Fruit fly (Drosophila melanogaster) whole organism, embryonic: Measurements from ENCODE around the gene Mst36Fb.

Source experiments
- ATbp ChIP-seq: fragments of 200-800 bp; sonication (Bioruptor generic); optimal IDR thresholded peaks from 2 replicates; lab custom pipeline; 2017; ENCODE audit warnings: missing biosample characterization, mild to moderate bottlenecking, missing genetic modification characterization, missing genetic modification reagents
- Adf1 ChIP-seq: fragments of 200-800 bp; sonication (Bioruptor generic); IDR thresholded peaks from 2 replicates; pipeline ENCODE4 v1.3.6; 2022; ENCODE audit warnings: missing biosample characterization, missing genetic modification characterization
- Aef1 ChIP-seq: fragments of 200-800 bp; sonication (Bioruptor generic); IDR thresholded peaks from 3 replicates; pipeline ENCODE4 v1.3.6; 2022; ENCODE audit warnings: missing biosample characterization, missing genetic modification characterization
- CG1024 ChIP-seq: fragments of 200-800 bp; sonication (Bioruptor generic); IDR thresholded peaks from 2 replicates; pipeline ENCODE4 v1.3.6; 2022; ENCODE audit warnings: missing biosample characterization, missing genetic modification characterization
- CG10431 ChIP-seq: fragments of 200-800 bp; sonication (Bioruptor generic); optimal IDR thresholded peaks from 3 replicates; lab custom pipeline; 2018; ENCODE audit warnings: missing biosample characterization, mild to moderate bottlenecking, missing genetic modification characterization
- CG10565 ChIP-seq: fragments of 200-800 bp; sonication (Bioruptor generic); optimal IDR thresholded peaks from 3 replicates; lab custom pipeline; 2016; ENCODE audit warnings: missing biosample characterization, mild to moderate bottlenecking, missing genetic modification characterization
- CG11247 ChIP-seq: fragments of 200-800 bp; sonication (Bioruptor generic); IDR thresholded peaks from 2 replicates; pipeline ENCODE4 v1.3.6; 2022; ENCODE audit warnings: missing biosample characterization, missing genetic modification characterization
- CG1233 ChIP-seq: fragments of 200-800 bp; sonication (Bioruptor generic); optimal IDR thresholded peaks from 4 replicates; lab custom pipeline; 2018; ENCODE audit warnings: missing biosample characterization, mild to moderate bottlenecking, missing genetic modification characterization
- CG13123 ChIP-seq: fragments of 200-800 bp; sonication (Bioruptor generic); optimal IDR thresholded peaks from 2 replicates; lab custom pipeline; 2016; ENCODE audit warnings: missing biosample characterization, missing genetic modification characterization
- CG13624 ChIP-seq: fragments of 200-800 bp; sonication (Bioruptor generic); optimal IDR thresholded peaks from 2 replicates; lab custom pipeline; 2016; ENCODE audit warnings: missing biosample characterization, missing genetic modification characterization
- CG14965 ChIP-seq: fragments of 200-800 bp; sonication (Bioruptor generic); optimal IDR thresholded peaks from 2 replicates; lab custom pipeline; 2016; ENCODE audit warnings: missing biosample characterization, missing genetic modification characterization, borderline replicate concordance
- CG15479 ChIP-seq: fragments of 200-800 bp; sonication (Bioruptor generic); optimal IDR thresholded peaks from 3 replicates; lab custom pipeline; 2019; ENCODE audit warnings: missing biosample characterization, mild to moderate bottlenecking, missing genetic modification characterization, moderate library complexity
- CG1647 ChIP-seq: fragments of 200-800 bp; sonication (Bioruptor generic); optimal IDR thresholded peaks from 3 replicates; lab custom pipeline; 2016; ENCODE audit warnings: missing biosample characterization, missing genetic modification characterization
- CG16813 ChIP-seq: fragments of 200-800 bp; sonication (Bioruptor generic); IDR thresholded peaks from 3 replicates; pipeline ENCODE4 v1.3.6; 2022; ENCODE audit warnings: missing biosample characterization, missing genetic modification characterization; ENCODE audit not compliant: partially characterized antibody
- CG16863 ChIP-seq: fragments of 200-800 bp; sonication (Bioruptor generic); optimal IDR thresholded peaks from 3 replicates; lab custom pipeline; 2016; ENCODE audit warnings: missing biosample characterization, missing genetic modification characterization
- CG17912 ChIP-seq: fragments of 200-800 bp; sonication (Bioruptor generic); optimal IDR thresholded peaks from 2 replicates; lab custom pipeline; 2018; ENCODE audit warnings: missing biosample characterization, mild to moderate bottlenecking, missing genetic modification characterization
- CG1792 ChIP-seq: fragments of 200-800 bp; sonication (Bioruptor generic); optimal IDR thresholded peaks from 2 replicates; lab custom pipeline; 2016; ENCODE audit warnings: missing biosample characterization, missing genetic modification characterization
- CG18476 ChIP-seq: fragments of 200-800 bp; sonication (Bioruptor generic); optimal IDR thresholded peaks from 2 replicates; lab custom pipeline; 2016; ENCODE audit warnings: missing biosample characterization, mild to moderate bottlenecking, missing genetic modification characterization
- CG2875 ChIP-seq: fragments of 200-800 bp; sonication (Bioruptor generic); optimal IDR thresholded peaks from 2 replicates; lab custom pipeline; 2017; ENCODE audit warnings: missing biosample characterization, mild to moderate bottlenecking, missing genetic modification characterization, missing genetic modification reagents
- CG3281 ChIP-seq: fragments of 200-800 bp; sonication (Bioruptor generic); optimal IDR thresholded peaks from 3 replicates; lab custom pipeline; 2017; ENCODE audit warnings: missing biosample characterization, mild to moderate bottlenecking, missing genetic modification characterization
- CG34224 ChIP-seq: fragments of 200-800 bp; sonication (Bioruptor generic); IDR thresholded peaks from 3 replicates; pipeline ENCODE4 v1.3.6; 2022; ENCODE audit warnings: missing biosample characterization, missing genetic modification characterization; ENCODE audit not compliant: partially characterized antibody
- CG34376 ChIP-seq: fragments of 200-800 bp; sonication (Bioruptor generic); optimal IDR thresholded peaks from 2 replicates; lab custom pipeline; 2018; ENCODE audit warnings: missing biosample characterization, mild to moderate bottlenecking, missing genetic modification characterization
- CG34422 ChIP-seq: fragments of 200-800 bp; sonication (Bioruptor generic); IDR thresholded peaks from 3 replicates; pipeline ENCODE4 v1.3.6; 2022; ENCODE audit warnings: missing biosample characterization, missing genetic modification characterization
- CG3726 ChIP-seq: fragments of 200-800 bp; sonication (Bioruptor generic); IDR thresholded peaks from 3 replicates; pipeline ENCODE4, ENCODE4 v1.3.6; 2022; ENCODE audit warnings: missing biosample characterization, missing genetic modification characterization
- CG3847 ChIP-seq: fragments of 200-800 bp; sonication (Bioruptor generic); IDR thresholded peaks from 2 replicates; pipeline ENCODE4 v1.3.6; 2022; ENCODE audit warnings: missing biosample characterization, missing genetic modification characterization
- CG4404 ChIP-seq: fragments of 200-800 bp; sonication (Bioruptor generic); IDR thresholded peaks from 2 replicates; pipeline ENCODE4 v1.3.6; 2022; ENCODE audit warnings: missing biosample characterization, missing genetic modification characterization
- CG4854 ChIP-seq: fragments of 200-800 bp; sonication (Bioruptor generic); optimal IDR thresholded peaks from 2 replicates; lab custom pipeline; 2016; ENCODE audit warnings: missing biosample characterization, missing genetic modification characterization, inconsistent platforms
- CG5180 ChIP-seq: fragments of 200-800 bp; sonication (Bioruptor generic); optimal IDR thresholded peaks from 3 replicates; lab custom pipeline; 2017; ENCODE audit warnings: missing biosample characterization, missing genetic modification characterization, mild to moderate bottlenecking, moderate library complexity, missing genetic modification reagents
- CG5953 ChIP-seq: fragments of 200-800 bp; sonication (Bioruptor generic); IDR thresholded peaks from 2 replicates; pipeline ENCODE4 v1.3.6; 2022; ENCODE audit warnings: missing biosample characterization, missing genetic modification characterization
- CG6254 ChIP-seq: fragments of 200-800 bp; sonication (Bioruptor generic); optimal IDR thresholded peaks from 3 replicates; lab custom pipeline; 2017; ENCODE audit warnings: mild to moderate bottlenecking, missing biosample characterization, missing genetic modification reagents, missing genetic modification characterization
- CG7556 ChIP-seq: fragments of 200-800 bp; sonication (Bioruptor generic); optimal IDR thresholded peaks from 2 replicates; lab custom pipeline; 2017; ENCODE audit warnings: missing biosample characterization, mild to moderate bottlenecking, missing genetic modification characterization
- CG8359 ChIP-seq: fragments of 200-800 bp; sonication (Bioruptor generic); optimal IDR thresholded peaks from 2 replicates; lab custom pipeline; 2017; ENCODE audit warnings: missing biosample characterization, mild to moderate bottlenecking, missing genetic modification characterization, borderline replicate concordance
- CG8478 ChIP-seq: fragments of >200 bp; optimal IDR thresholded peaks from 2 replicates; lab custom pipeline; 2018
- CG9609 ChIP-seq: fragments of 200-800 bp; sonication (Bioruptor generic); optimal IDR thresholded peaks from 3 replicates; lab custom pipeline; 2016; ENCODE audit warnings: missing biosample characterization, missing genetic modification characterization
- CHES-1-like ChIP-seq: fragments of 200-800 bp; sonication (Bioruptor generic); optimal IDR thresholded peaks from 2 replicates; lab custom pipeline; 2016; ENCODE audit warnings: missing biosample characterization, missing genetic modification characterization
- Ets97D ChIP-seq: fragments of 200-800 bp; sonication (Bioruptor generic); optimal IDR thresholded peaks from 3 replicates; lab custom pipeline; 2016; ENCODE audit warnings: missing biosample characterization, missing genetic modification characterization
- Pdp1 ChIP-seq, 2 experiments: fragments of 200-800 bp; sonication (Bioruptor generic); optimal IDR thresholded peaks; 3 replicates each; lab custom pipeline; 2016; ENCODE audit warnings: missing biosample characterization in 2 of 2, missing genetic modification characterization in 2 of 2, mild to moderate bottlenecking in 1 of 2, moderate library complexity in 1 of 2
- Rfx ChIP-seq: fragments of 200-800 bp; sonication (Bioruptor generic); IDR thresholded peaks from 2 replicates; pipeline ENCODE4 v1.3.6; 2022; ENCODE audit warnings: missing biosample characterization, missing genetic modification characterization
- Rx ChIP-seq: fragments of 200-800 bp; sonication (Bioruptor generic); IDR thresholded peaks from 2 replicates; pipeline ENCODE4 v1.3.6; 2022; ENCODE audit warnings: missing biosample characterization, missing genetic modification characterization
- Xbp1 ChIP-seq: fragments of 200-800 bp; sonication (Bioruptor generic); optimal IDR thresholded peaks from 3 replicates; lab custom pipeline; 2016; ENCODE audit warnings: missing biosample characterization, mild to moderate bottlenecking, missing genetic modification characterization
- aop ChIP-seq: fragments of 200-800 bp; sonication (Bioruptor generic); IDR thresholded peaks from 2 replicates; pipeline ENCODE4 v1.3.6; 2022; ENCODE audit warnings: missing biosample characterization, missing genetic modification characterization
- bab2 ChIP-seq: fragments of 200-800 bp; sonication (Bioruptor generic); optimal IDR thresholded peaks from 2 replicates; lab custom pipeline; 2016; ENCODE audit warnings: missing biosample characterization, missing genetic modification characterization
- bsh ChIP-seq, 2 experiments: fragments of 200-800 bp; sonication (Bioruptor generic); optimal IDR thresholded peaks; 2 replicates each; lab custom pipeline; 2017 to 2018; ENCODE audit warnings: mild to moderate bottlenecking in 2 of 2, missing biosample characterization in 2 of 2, missing genetic modification characterization in 2 of 2, moderate library complexity in 1 of 2
- crp ChIP-seq, 2 experiments: fragments of 200-800 bp; sonication (Bioruptor generic); optimal IDR thresholded peaks; 2 replicates in 1 of 2; 3 replicates in 1 of 2; lab custom pipeline; 2017; ENCODE audit warnings: missing biosample characterization in 2 of 2, missing genetic modification characterization in 2 of 2, mild to moderate bottlenecking in 1 of 2, moderate library complexity in 1 of 2
- dimm ChIP-seq: fragments of 200-800 bp; sonication (Bioruptor generic); IDR thresholded peaks from 2 replicates; pipeline ENCODE4 v1.3.6; 2022; ENCODE audit warnings: missing biosample characterization, missing genetic modification characterization
- hbn ChIP-seq: fragments of 200-800 bp; sonication (Bioruptor generic); IDR thresholded peaks from 2 replicates; pipeline ENCODE4 v1.3.6; 2022; ENCODE audit warnings: missing biosample characterization, missing genetic modification characterization; ENCODE audit not compliant: partially characterized antibody
- pros ChIP-seq: fragments of 200-800 bp; sonication (Bioruptor generic); optimal IDR thresholded peaks from 3 replicates; lab custom pipeline; 2019; ENCODE audit warnings: missing biosample characterization, mild to moderate bottlenecking, missing genetic modification characterization, moderate library complexity
- psq ChIP-seq: fragments of 200-800 bp; sonication (Bioruptor generic); optimal IDR thresholded peaks from 2 replicates; lab custom pipeline; 2017; ENCODE audit warnings: missing biosample characterization, missing genetic modification characterization
- sqz ChIP-seq: fragments of 200-800 bp; sonication (Bioruptor generic); optimal IDR thresholded peaks from 3 replicates; lab custom pipeline; 2018; ENCODE audit warnings: missing biosample characterization, mild to moderate bottlenecking, missing genetic modification characterization
- vnd ChIP-seq: fragments of 200-800 bp; sonication (Bioruptor generic); IDR thresholded peaks from 3 replicates; pipeline ENCODE4 v1.3.6; 2022; ENCODE audit warnings: missing biosample characterization, missing genetic modification characterization; ENCODE audit not compliant: partially characterized antibody

Mst36Fb gene

DNA sequence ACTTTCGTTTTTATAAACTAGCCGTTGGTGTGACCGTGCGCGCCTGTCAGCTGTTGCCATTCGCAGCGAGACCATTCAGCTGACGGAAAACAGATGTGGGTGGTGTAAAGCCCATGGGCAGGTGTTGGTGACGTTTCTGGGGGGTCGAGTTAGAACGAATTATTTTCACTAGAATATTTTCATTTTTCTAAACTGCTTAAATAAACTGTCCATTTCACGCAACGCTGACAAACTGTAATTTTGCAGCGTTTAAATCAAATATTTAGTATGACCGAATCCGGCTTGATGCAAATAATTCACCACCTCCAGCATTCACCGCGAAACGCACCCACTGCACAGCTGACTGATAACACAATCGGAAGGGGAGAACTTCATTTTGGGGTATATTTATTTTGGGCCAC lies 20.5 kb upstream of the Mst36Fb start, which contains the start of the genes CG10383 and CG10338 (continued):
- TF ChIP-seq CG1024, result peak; percentile 83
- no peak for TF ChIP-seq vnd (GFP tag; lab: Robert Waterston, UW)
- TF ChIP-seq CG13624 (GFP tag; lab: Kevin White, UChicago), result peak; percentile 92
- no peak for TF ChIP-seq CG34224 (GFP tag; lab: Robert Waterston, UW)
- TF ChIP-seq CG3281 (GFP tag; lab: Kevin White, UChicago), result peak; percentile 82
- peak; percentile 79; the same call in 1 of the 3 replicates for TF ChIP-seq CG3726
- peak; percentile 94 for TF ChIP-seq CG34422
- TF ChIP-seq CG10565 (GFP tag; lab: Kevin White, UChicago), result no peak
- peak; percentile 25 for TF ChIP-seq CG5180 (GFP tag; lab: Kevin White, UChicago)
- TF ChIP-seq CG6254 (GFP tag; lab: Kevin White, UChicago), result peak; percentile 68
- peak; percentile 41 for TF ChIP-seq CG1233 (GFP tag; lab: Kevin White, UChicago)
- TF ChIP-seq CG2875 (GFP tag; lab: Kevin White, UChicago), result peak; percentile 54
- no peak for TF ChIP-seq CG17912 (GFP tag; lab: Kevin White, UChicago)
- peak; percentile 76 for TF ChIP-seq CG1647
- no peak for TF ChIP-seq sqz (GFP tag; lab: Kevin White, UChicago)
- TF ChIP-seq Ets97D (GFP tag; lab: Kevin White, UChicago), result peak; percentile 88
- peak; percentile 62 for TF ChIP-seq psq (GFP tag; lab: Kevin White, UChicago)
- peak; percentile 86 to 89 for TF ChIP-seq Pdp1 (GFP tag; optimal IDR thresholded peaks at IDR 0.05; lab: Kevin White, UChicago)
- peak; percentile 93 for TF ChIP-seq CHES-1-like (GFP tag; lab: Kevin White, UChicago)
- TF ChIP-seq Rx (GFP tag; lab: Robert Waterston, UW), result peak; percentile 90
- peak; percentile 69 for TF ChIP-seq CG7556 (GFP tag; lab: Kevin White, UChicago)
- peak; percentile 69; the same call in 1 of the 2 replicates for TF ChIP-seq aop (GFP tag; lab: Robert Waterston, UW)
- TF ChIP-seq CG15479 (GFP tag; lab: Kevin White, UChicago), result no peak
- TF ChIP-seq bab2 (GFP tag; lab: Kevin White, UChicago), result peak; percentile 89
- peak; percentile 58 for TF ChIP-seq CG4854 (GFP tag; lab: Kevin White, UChicago)
- TF ChIP-seq CG16863 (GFP tag; lab: Kevin White, UChicago), result peak; percentile 83
- TF ChIP-seq CG13123 (GFP tag; lab: Kevin White, UChicago), result peak; percentile 71
- TF ChIP-seq CG16813 (GFP tag; lab: Robert Waterston, UW), result no peak
- TF ChIP-seq Aef1 (GFP tag; lab: Robert Waterston, UW), result peak; percentile 91
- peak; percentile 73 for TF ChIP-seq CG4404 (GFP tag; lab: Robert Waterston, UW)
- 0 out of 2 replicates have a peak, but pooled peaks have one; percentile 32 for TF ChIP-seq dimm (GFP tag; lab: Robert Waterston, UW)
- peak; percentile 72 for TF ChIP-seq ATbp (GFP tag; lab: Kevin White, UChicago)
- peak; percentile 54 for TF ChIP-seq CG18476 (GFP tag; lab: Kevin White, UChicago)
- TF ChIP-seq bsh (GFP tag; optimal IDR thresholded peaks at IDR 0.05; lab: Kevin White, UChicago), result peak; percentile 26 to 78
- TF ChIP-seq CG10431 (GFP tag; lab: Kevin White, UChicago), result no peak
- TF ChIP-seq CG14965 (GFP tag; lab: Kevin White, UChicago), result peak; percentile 28
- TF ChIP-seq CG9609 (GFP tag; lab: Kevin White, UChicago), result peak; percentile 95
- peak; percentile 100 for TF ChIP-seq crp (GFP tag; optimal IDR thresholded peaks at IDR 0.05; lab: Kevin White, UChicago)
- peak; percentile 72 for TF ChIP-seq CG34376 (GFP tag; lab: Kevin White, UChicago)
- TF ChIP-seq CG3847 (GFP tag; lab: Robert Waterston, UW), result peak; percentile 86
- no peak for TF ChIP-seq pros
- peak; percentile 82 for TF ChIP-seq CG1792 (GFP tag; lab: Kevin White, UChicago)
- peak; percentile 56 for TF ChIP-seq Adf1 (GFP tag; lab: Robert Waterston, UW)
- no peak for TF ChIP-seq hbn (GFP tag; lab: Robert Waterston, UW)
- peak; percentile 93 for TF ChIP-seq Xbp1 (GFP tag; lab: Kevin White, UChicago)
- TF ChIP-seq CG5953 (GFP tag; lab: Robert Waterston, UW), result peak; percentile 73
- no peak for TF ChIP-seq CG8359 (GFP tag; lab: Kevin White, UChicago)
- TF ChIP-seq CG8478 (lab: Kevin White, UChicago), result no peak
- peak; percentile 90 for TF ChIP-seq CG11247 (GFP tag; lab: Robert Waterston, UW)
- peak; percentile 94 for TF ChIP-seq Rfx (GFP tag; lab: Robert Waterston, UW)
